Worm (Caenorhabditis elegans): Measurements from ENCODE around the gene nhr-27.

DNA sequence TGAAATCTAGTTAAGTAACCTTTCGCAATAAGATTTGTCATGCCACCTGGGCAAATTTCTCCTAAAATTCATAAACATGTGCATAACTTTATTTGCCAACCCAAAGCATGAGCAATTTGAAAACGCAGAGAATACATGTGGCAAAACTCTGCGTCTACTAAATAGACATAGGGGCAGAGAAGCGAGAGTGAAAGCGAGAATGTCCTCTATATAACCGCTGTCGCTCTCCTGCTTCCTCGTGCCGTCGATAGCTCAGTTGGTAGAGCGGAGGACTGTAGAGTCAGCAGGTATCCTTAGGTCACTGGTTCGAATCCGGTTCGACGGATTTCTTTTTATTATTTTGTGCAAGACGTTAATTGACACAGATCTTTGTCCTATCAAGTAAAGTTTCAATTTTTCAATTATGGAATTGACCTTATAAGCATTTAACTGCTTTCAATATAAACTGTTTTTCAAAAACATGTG is 143.1 kb downstream of the nhr-27 start:
- TF ChIP-seq ztf-28 (GFP tag; IDR thresholded peaks at IDR 0.05) = peak; percentile 85
- peak; percentile 90 for TF ChIP-seq ama-1 (optimal IDR thresholded peaks at IDR 0.05)
- TF ChIP-seq ama-1 (GFP tag; optimal IDR thresholded peaks at IDR 0.05) = peak; percentile 50 to 54
- peak; percentile 79 for TF ChIP-seq F57A8.1 (GFP tag; optimal IDR thresholded peaks at IDR 0.05)
- TF ChIP-seq F49E8.2 (tag; optimal IDR thresholded peaks at IDR 0.05; ENCODE audit: insufficient read depth) = peak; percentile 54
- peak in 1 of 3 experiments; percentile 82 for TF ChIP-seq lin-35 (GFP tag; optimal IDR thresholded peaks at IDR 0.05)

Measured in whole organism, young adult.